Worm (Caenorhabditis elegans) whole organism, mixed stage, embryonic: ENCODE data around the gene hpo-36.

Experiments used
- bed-3 ChIP-seq: fragments of 200-800 bp; sonication (Bioruptor generic); optimal IDR thresholded peaks from 3 replicates; lab custom pipeline; 2018; ENCODE audit warnings: mild to moderate bottlenecking, missing genetic modification characterization, moderate library complexity, missing compliant biosample characterization
- blmp-1 ChIP-seq: fragments of 150-350 bp; optimal IDR thresholded peaks from 2 replicates; lab custom pipeline; 2014; ENCODE audit warnings: missing biosample characterization, missing genetic modification characterization
- ceh-39 ChIP-seq: fragments of 150-350 bp; optimal IDR thresholded peaks from 2 replicates; lab custom pipeline; 2014; ENCODE audit warnings: missing biosample characterization, missing genetic modification characterization
- ces-1 ChIP-seq: fragments of 150-350 bp; optimal IDR thresholded peaks from 2 replicates; lab custom pipeline; 2014; ENCODE audit warnings: missing biosample characterization, missing genetic modification reagents, missing genetic modification characterization
- cnd-1 ChIP-seq: fragments of 200-800 bp; sonication (Bioruptor generic); optimal IDR thresholded peaks from 2 replicates; lab custom pipeline; 2018; ENCODE audit warnings: mild to moderate bottlenecking, missing genetic modification characterization, missing compliant biosample characterization
- drap-1 ChIP-seq: fragments of 200-800 bp; sonication (Bioruptor generic); optimal IDR thresholded peaks from 3 replicates; lab custom pipeline; 2018; ENCODE audit warnings: mild to moderate bottlenecking, missing genetic modification characterization, missing compliant biosample characterization
- elt-1 ChIP-seq: sonication (generic microtip); optimal IDR thresholded peaks from 2 replicates; lab custom pipeline; 2017; ENCODE audit warnings: missing genetic modification characterization, mild to moderate bottlenecking, missing compliant biosample characterization, antibody characterized with exemption, moderate library complexity, borderline replicate concordance; ENCODE audit not compliant: insufficient read depth
- elt-3 ChIP-seq: fragments of 150-350 bp; optimal IDR thresholded peaks from 2 replicates; lab custom pipeline; 2014; ENCODE audit warnings: missing biosample characterization, missing genetic modification characterization
- flh-1 ChIP-seq: fragments of 200-800 bp; sonication (Bioruptor generic); optimal IDR thresholded peaks from 2 replicates; lab custom pipeline; 2018; ENCODE audit warnings: mild to moderate bottlenecking, missing genetic modification characterization, moderate library complexity, missing compliant biosample characterization
- ham-2 ChIP-seq: fragments of 200-800 bp; sonication (Bioruptor generic); optimal IDR thresholded peaks from 2 replicates; lab custom pipeline; 2018; ENCODE audit warnings: mild to moderate bottlenecking, missing genetic modification characterization, missing compliant biosample characterization
- lsy-2 ChIP-seq: fragments of 150-350 bp; optimal IDR thresholded peaks from 2 replicates; lab custom pipeline; 2014; ENCODE audit warnings: missing biosample characterization, missing genetic modification characterization
- mab-5 ChIP-seq: fragments of 150-350 bp; optimal IDR thresholded peaks from 2 replicates; lab custom pipeline; 2014; ENCODE audit warnings: missing biosample characterization, missing genetic modification characterization
- mep-1 ChIP-seq: fragments of 150-350 bp; optimal IDR thresholded peaks from 2 replicates; lab custom pipeline; 2017; ENCODE audit warnings: missing biosample characterization, missing genetic modification reagents, missing genetic modification characterization, inconsistent platforms
- mls-2 ChIP-seq: sonication (generic microtip); optimal IDR thresholded peaks from 2 replicates; lab custom pipeline; 2016; ENCODE audit warnings: mild to moderate bottlenecking, missing genetic modification characterization, moderate library complexity, missing compliant biosample characterization
- nhr-12 ChIP-seq: fragments of 150-350 bp; optimal IDR thresholded peaks from 2 replicates; lab custom pipeline; 2014; ENCODE audit warnings: missing biosample characterization, missing genetic modification characterization
- nhr-2 ChIP-seq: fragments of 150-350 bp; optimal IDR thresholded peaks from 2 replicates; lab custom pipeline; 2014; ENCODE audit warnings: missing biosample characterization, missing genetic modification characterization
- nhr-237 ChIP-seq: fragments of 150-350 bp; optimal IDR thresholded peaks from 2 replicates; lab custom pipeline; 2014; ENCODE audit warnings: missing biosample characterization, missing genetic modification characterization
- nhr-28 ChIP-seq: fragments of 150-350 bp; optimal IDR thresholded peaks from 2 replicates; lab custom pipeline; 2014; ENCODE audit warnings: missing biosample characterization, missing genetic modification characterization
- nhr-76 ChIP-seq: sonication (generic microtip); optimal IDR thresholded peaks from 2 replicates; lab custom pipeline; 2017; ENCODE audit warnings: missing biosample characterization, missing genetic modification characterization
- pha-4 ChIP-seq: fragments of 150-350 bp; optimal IDR thresholded peaks from 2 replicates; lab custom pipeline; 2018; ENCODE audit warnings: missing biosample characterization, missing genetic modification reagents, missing genetic modification characterization
- sem-2 ChIP-seq: fragments of 200-800 bp; sonication (Bioruptor generic); optimal IDR thresholded peaks from 2 replicates; lab custom pipeline; 2018; ENCODE audit warnings: mild to moderate bottlenecking, missing genetic modification characterization, missing compliant biosample characterization
- sptf-1 ChIP-seq: sonication (generic microtip); optimal IDR thresholded peaks from 2 replicates; lab custom pipeline; 2017; ENCODE audit warnings: mild to moderate bottlenecking, missing genetic modification characterization, moderate library complexity, missing compliant biosample characterization
- unc-120 ChIP-seq: sonication (generic microtip); optimal IDR thresholded peaks from 2 replicates; lab custom pipeline; 2017; ENCODE audit warnings: missing genetic modification characterization, missing compliant biosample characterization; ENCODE audit not compliant: poor library complexity, severe bottlenecking
- unc-62 ChIP-seq: fragments of 150-350 bp; optimal IDR thresholded peaks from 2 replicates; lab custom pipeline; 2014; ENCODE audit warnings: missing biosample characterization, missing genetic modification reagents, missing genetic modification characterization
- zip-8 ChIP-seq: fragments of 150-350 bp; optimal IDR thresholded peaks from 2 replicates; lab custom pipeline; 2014; ENCODE audit warnings: missing biosample characterization, missing genetic modification characterization
- ztf-11 ChIP-seq: fragments of 150-350 bp; optimal IDR thresholded peaks from 2 replicates; lab custom pipeline; 2014; ENCODE audit warnings: missing biosample characterization, missing genetic modification characterization

The hpo-36 gene

ce11 chrV:3739302-3739701, at the start of gene hpo-36:
Gene hpo-36, minus strand, starts transcription at chrV:3739402.
- no peak for TF ChIP-seq elt-1 (tag; lab: Kevin White, UChicago)

ce11 chrV:3788538-3788937, 49.3 kb upstream of the hpo-36 start:
- no peak for TF ChIP-seq sptf-1 (tag; lab: Kevin White, UChicago)

ce11 chrV:3784167-3784734, 45.0 kb upstream of the hpo-36 start, which contains the start of gene R08F11.1:
Gene R08F11.1, minus strand, starts transcription at chrV:3784217.
- TF ChIP-seq elt-3 (tag; lab: Kevin White, UChicago) (no peak), ces-1 (GFP tag; lab: Kevin White, UChicago) (no peak), nhr-2 (tag; lab: Kevin White, UChicago) (no peak), nhr-237 (tag; lab: Kevin White, UChicago) (no peak), unc-62 (no peak), flh-1 (GFP tag; lab: Kevin White, UChicago) (no peak), ceh-39 (tag; lab: Kevin White, UChicago) (no peak)

- TF ChIP-seq nhr-76 (tag; lab: Kevin White, UChicago) (no peak), nhr-2 (tag; lab: Kevin White, UChicago) (no peak), bed-3 (no peak)
- TF ChIP-seq, all 35 proteins: peak for 0
Measured at ce11 chrV:3776946-3777345, 37.7 kb upstream of the hpo-36 start.

- TF ChIP-seq unc-120 (tag; lab: Kevin White, UChicago) (no peak), cnd-1 (no peak), zip-8 (no peak), ztf-11 (tag; lab: Kevin White, UChicago) (no peak), mab-5 (tag; lab: Kevin White, UChicago) (no peak)
Measured at ce11 chrV:3776086-3776589, 36.9 kb upstream of the hpo-36 start, which contains the start of gene cysl-3. Gene cysl-3, minus strand, starts transcription at chrV:3776136.

- TF ChIP-seq elt-1 (tag; lab: Kevin White, UChicago): no peak
- TF ChIP-seq nhr-28 (tag; lab: Kevin White, UChicago): no peak
- no peak for TF ChIP-seq lsy-2
- no peak for TF ChIP-seq nhr-2 (tag; lab: Kevin White, UChicago)
- no peak for TF ChIP-seq nhr-76 (tag; lab: Kevin White, UChicago)
- TF ChIP-seq zip-8: no peak
- TF ChIP-seq mls-2: no peak
- no peak for TF ChIP-seq nhr-12 (tag; lab: Kevin White, UChicago)
- TF ChIP-seq mep-1 (tag; lab: Kevin White, UChicago): no peak
- no peak for TF ChIP-seq blmp-1 (tag; lab: Kevin White, UChicago)
- TF ChIP-seq pha-4 (tag; lab: Kevin White, UChicago): no peak
- no peak for TF ChIP-seq flh-1 (GFP tag; lab: Kevin White, UChicago)
- TF ChIP-seq sem-2 (GFP tag; lab: Kevin White, UChicago): no peak
- no peak for TF ChIP-seq ceh-39 (tag; lab: Kevin White, UChicago)
- TF ChIP-seq unc-62: no peak
- no peak for TF ChIP-seq cnd-1
- TF ChIP-seq drap-1 (GFP tag; lab: Kevin White, UChicago): no peak
- TF ChIP-seq ham-2 (GFP tag; lab: Kevin White, UChicago): no peak
Measured at ce11 chrV:3774653-3775052, 35.5 kb upstream of the hpo-36 start.

- no peak for TF ChIP-seq mls-2
Measured at ce11 chrV:3773618-3774017, 34.4 kb upstream of the hpo-36 start.
